Fruit fly (Drosophila melanogaster) ovary, adult (tissue): ENCODE measurements around the gene CG32681.

ENCODE experiments used
- CG17801 ChIP-seq: fragments of 200-800 bp; optimal IDR thresholded peaks from 2 replicates; lab custom pipeline; 2019; ENCODE audit warnings: missing biosample characterization, mild to moderate bottlenecking, missing genetic modification characterization, moderate library complexity; ENCODE audit not compliant: partially characterized antibody

The CG32681 gene

DNA sequence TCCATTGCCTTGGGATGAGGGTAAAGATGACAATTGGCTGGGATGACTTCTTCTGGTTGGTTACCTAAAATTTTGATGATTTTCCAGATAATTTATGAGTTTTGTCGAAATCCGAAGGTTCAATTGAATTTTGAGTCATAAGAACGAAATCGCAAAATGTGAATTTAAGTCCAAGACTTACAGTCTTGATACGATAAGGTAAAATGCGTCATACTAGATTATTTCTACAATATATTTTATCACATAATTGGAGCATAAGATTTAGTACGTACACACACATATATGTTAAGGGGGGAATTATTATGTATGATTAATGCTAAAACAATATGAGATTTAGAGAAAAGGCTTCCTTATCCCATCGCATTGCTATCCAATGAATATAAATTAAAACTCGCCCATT is at the start of gene CG32681:
CG32681 (minus strand) TSS at position 101 of the 400 bp plus-strand sequence.
- TF ChIP-seq CG17801, result no peak

DNA sequence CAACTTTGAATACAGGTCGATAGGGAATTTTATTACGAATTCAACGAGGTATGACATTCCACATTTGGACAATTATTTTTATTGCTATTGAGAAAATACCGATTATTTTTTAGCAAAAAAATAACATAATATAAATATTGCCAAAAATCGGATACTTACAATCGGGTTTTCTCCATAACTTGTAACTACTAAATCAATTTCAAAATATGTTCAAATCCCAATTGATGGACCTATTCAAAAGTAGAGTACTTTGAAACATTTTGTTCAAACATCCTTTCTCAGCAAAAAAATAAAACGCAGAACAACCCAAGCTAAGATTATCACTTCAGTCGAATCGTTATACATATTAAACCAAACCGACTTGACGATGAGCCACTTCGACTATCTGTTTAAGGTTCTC is 36.0 kb upstream of the CG32681 start, which contains the start of gene RabX2:
RabX2 (plus strand) TSS at position 301 of the 400 bp plus-strand sequence.
- no peak for TF ChIP-seq CG17801

DNA sequence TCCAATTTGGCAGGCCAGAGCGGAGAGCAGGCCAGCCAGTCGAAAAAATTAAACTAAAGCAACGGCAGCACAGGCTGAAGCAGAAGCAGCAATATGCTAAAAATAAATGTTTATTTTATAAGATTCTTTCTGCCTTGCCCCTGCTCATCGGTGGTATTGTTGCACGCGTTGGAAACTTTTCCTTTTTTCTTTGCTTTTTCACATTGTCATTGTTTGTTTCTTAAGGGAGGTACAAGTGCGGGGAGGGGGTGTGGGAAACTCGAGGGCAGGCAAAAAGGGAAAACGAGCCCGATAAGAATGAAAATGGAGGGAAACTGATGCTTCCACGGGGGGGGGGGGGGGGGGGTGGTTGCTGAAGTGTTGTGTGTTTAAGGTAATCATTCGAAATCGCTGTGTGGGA is 17.8 kb upstream of the CG32681 start:
- TF ChIP-seq CG17801, result no peak

DNA sequence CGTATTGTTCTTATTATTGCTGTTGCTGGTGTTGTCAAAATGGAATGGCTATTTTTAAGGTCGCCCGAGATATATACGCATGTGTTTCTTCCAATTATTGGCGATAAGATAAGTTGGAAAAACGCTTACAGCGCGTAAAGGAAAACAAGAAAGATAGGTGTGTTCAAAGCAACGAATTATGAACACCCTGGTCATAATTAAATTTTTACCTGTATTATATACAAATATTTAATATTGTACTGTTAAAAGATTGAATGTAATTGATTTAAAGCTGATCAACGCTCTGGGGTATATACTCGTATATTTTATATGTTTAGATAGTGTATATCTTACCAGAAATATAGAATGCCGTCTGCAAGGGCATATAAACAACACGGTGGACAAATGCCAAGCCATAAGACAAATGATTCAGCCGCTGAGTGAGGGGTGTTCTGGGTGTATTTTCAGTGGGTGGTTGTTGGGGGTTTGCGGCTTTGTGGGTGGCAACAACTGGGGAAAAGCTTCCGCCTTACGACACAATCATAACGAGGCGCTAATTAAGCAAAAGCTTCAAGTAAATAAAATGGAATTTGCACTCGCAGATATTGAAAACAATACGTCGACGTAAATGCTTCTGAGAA is 16.5 kb upstream of the CG32681 start:
- TF ChIP-seq CG17801, result no peak

DNA sequence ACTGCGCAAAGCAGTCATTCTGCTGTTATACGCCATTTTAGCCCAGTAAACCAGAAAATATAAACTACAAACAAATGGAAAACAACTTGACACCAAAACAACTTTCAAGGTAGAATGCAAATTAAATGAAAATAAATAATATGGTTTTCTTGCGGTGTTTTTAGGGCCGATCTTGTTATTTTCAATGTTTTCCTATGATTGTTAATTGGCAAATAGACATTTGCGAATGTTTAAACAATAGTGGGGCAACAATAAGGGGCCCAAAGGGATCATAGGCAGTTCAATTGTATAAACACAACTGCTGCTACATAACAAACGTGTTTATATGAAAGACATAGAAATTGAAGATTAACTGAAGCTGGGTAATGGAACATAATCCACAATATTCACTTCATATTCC is 15.7 kb upstream of the CG32681 start:
- TF ChIP-seq CG17801, result no peak

DNA sequence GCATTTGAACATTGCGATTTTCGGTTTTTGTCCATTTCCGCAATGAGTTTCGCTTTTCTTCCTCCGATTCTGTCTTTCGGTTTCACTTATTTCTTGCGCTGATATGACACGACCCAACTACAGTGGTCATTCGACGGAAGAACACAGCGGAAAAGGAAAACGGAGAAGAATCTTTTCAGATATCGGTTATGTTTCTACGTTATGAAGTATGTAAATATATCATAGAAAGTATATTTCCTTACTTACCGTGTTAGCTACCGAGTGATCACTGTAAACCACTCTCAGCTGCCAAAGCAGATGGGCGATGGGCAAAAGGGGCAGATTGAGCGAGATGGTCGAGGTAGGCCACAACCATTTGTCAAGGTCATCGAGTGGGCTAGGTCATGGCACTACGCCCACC is 6.5 kb upstream of the CG32681 start:
- no peak for TF ChIP-seq CG17801

DNA sequence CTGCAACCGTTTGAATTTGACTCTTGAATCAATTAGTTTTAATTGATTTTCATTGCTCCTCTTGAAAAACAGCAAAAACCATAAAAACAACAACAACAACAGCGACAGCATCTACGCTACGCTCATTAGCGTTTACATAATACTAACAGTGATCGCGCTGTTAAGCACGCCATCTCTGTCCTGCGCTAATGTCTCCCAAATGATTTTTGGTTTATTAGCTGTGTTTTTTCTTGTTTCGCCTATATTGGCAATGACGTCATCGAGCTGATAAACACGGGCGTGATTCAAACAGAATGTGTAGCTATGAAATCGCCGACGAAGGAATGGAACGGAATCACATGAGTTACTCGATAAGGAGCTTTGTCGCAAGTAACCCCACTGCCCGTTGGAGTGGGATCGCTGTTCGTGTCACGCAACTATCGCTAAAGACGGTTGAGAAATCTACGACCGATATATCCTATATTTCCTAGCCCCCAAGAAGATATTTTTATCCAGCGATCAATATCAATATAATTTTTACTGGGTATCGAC is 5.7 kb upstream of the CG32681 start:
- no peak for TF ChIP-seq CG17801

DNA sequence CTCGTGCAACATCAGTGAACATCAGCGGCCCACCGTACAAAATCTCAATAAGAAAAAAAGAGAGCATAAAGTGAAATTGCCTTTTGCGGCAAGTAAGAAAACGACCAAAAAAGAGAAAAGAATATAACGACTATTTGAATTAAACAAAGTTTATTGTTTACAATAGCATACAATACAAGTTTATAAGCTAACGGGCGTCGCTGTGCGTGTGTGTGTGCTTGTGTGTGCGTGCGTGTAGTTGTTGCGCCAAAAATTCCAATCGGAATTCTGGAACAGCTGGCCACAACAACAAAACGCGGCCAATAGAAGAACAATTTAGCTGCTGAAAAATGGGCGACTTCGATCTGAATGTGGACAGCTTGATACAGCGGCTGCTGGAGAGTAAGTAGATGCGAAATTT is 5.0 kb upstream of the CG32681 start:
- no peak for TF ChIP-seq CG17801

DNA sequence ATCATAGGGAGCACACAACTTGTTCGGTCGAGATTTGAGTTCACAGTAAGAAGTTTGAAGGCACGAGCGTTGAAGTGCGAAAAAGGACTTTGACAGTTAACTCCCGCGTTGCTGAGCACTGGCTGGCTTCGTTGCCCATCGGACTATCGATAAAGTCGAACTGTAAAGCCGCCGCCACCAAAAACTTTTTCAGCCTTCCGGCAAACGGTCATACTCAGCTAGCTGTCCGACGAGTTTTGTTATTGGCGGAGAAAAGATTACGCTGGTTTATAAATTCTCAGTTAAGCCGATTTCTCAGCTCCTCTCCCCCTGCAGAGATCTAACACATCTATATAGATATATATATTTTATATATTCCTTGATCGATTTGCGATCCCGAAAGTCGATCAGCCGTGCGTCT is 4.6 kb upstream of the CG32681 start, which contains the start of the genes Psf3 and flw:
Psf3 (minus strand) TSS at position 105 of the 400 bp plus-strand sequence.
flw (plus strand) TSS at position 204 of the 400 bp plus-strand sequence.
- TF ChIP-seq CG17801, result no peak

DNA sequence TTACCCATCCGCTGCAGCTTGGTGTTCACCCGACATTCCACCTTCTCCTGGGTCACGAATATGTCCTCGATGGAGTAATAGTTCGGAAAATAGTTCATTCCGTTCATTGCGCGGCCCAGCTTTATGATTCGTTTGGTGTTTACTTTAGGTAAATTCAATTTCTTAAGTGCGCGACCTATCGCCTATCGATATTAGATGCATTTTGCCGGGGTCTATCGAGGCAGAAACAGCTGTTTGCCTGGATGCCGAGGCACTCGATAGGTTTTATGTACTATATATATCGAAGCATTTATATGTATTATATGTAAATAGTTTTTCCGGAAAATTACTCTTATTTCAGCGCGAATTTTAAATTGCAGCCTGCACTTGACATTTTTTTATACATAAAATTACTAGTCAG is 3.8 kb upstream of the CG32681 start:
- TF ChIP-seq CG17801, result no peak

DNA sequence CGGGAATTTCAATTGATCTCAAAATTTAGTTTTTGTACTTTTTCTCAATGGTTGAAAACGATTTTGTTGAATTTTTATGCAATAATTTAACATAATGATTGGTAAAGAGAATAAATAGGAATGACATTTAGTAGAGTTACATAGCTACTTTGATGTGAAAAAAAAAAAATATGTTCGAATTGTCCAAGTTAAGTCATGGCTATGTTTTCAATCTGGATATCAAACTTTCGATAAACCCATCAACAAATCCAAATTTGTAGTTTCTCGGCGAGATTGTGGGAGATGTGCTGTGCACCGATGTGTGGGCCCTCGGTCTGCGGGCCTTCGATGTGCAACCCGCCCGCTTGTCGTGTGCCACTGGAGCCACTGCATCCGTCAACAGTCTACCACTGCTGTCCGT is 5.9 kb downstream of the CG32681 start, which contains the start of the genes CG32686 and CG2898:
CG32686 (minus strand) TSS at position 101 of the 400 bp plus-strand sequence.
CG2898 (plus strand) TSS at position 159 of the 400 bp plus-strand sequence.
- no peak for TF ChIP-seq CG17801

DNA sequence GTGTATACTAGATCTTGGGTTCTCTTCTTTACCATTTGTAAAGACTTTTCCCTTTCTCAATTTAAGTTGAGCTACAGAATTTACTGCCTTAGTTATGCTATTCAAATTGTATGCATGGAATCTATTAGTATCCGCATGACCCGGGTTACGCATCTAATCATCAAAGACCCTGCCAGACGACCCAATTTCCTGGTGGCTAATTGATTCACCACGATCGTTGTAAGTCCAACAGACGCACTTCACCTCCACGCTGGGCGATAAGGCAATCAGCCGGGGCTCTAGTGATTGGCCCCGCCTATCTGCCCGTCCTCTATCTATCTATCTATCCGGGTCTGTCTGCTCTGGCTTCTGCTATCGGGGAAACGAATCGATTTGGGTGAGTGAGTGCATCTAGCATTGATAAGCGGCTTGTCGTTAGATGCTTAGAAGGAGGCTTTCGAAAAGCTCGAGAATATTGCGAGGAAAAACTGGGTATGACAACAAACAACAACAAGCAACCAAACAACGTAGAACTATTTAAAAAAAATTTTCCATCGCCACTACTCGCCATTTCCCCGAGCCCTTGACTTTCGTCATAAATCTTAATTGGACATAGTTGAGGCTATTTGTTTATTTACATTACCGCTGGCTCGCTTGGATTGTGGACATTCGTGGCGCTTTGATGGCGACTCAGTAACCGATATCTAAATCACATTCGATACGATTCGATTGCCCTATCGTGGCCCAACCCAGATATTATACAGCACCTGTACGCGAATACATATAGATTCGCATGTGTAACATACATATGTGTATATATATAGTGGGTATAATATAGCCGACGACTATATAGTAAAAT is 10.7 kb downstream of the CG32681 start:
- no peak for TF ChIP-seq CG17801

DNA sequence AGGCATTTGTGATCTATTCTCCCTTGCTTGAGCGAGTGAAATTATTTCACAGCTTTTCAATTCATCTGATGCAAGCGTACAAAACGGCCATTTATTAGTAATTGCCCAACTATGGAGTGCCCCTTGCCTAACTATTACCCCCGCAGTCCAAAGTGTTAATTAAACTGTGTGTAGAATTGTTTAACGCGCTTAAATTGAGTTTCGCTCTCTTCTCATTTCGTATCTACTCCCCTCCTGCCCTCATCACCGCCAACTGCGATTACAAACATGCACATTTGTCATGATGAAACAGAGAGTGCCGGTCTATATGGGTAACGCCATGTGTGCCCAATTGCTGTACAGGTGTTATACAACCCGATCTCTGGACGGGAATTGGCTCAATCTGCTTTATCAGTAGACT is 11.4 kb downstream of the CG32681 start:
- TF ChIP-seq CG17801, result no peak

DNA sequence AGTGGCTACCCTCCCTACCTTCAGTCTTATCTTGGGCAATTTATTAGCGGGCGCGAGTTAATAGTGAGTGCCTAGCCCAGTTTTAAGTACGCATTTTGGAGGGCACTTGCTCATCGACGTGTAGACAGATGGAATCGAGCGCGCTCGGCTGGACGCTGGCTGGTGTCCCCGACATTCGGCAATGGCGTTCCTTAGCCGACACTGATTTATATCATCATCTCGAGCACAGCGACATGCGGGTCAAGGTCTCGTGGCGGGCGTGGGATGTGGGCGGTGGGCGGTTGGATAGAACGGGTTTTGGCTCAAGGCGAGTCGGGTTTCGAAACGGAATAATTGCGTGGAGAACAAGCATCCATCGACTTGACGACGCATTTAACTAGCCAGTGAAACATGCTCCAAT is 11.8 kb downstream of the CG32681 start:
- TF ChIP-seq CG17801, result no peak

DNA sequence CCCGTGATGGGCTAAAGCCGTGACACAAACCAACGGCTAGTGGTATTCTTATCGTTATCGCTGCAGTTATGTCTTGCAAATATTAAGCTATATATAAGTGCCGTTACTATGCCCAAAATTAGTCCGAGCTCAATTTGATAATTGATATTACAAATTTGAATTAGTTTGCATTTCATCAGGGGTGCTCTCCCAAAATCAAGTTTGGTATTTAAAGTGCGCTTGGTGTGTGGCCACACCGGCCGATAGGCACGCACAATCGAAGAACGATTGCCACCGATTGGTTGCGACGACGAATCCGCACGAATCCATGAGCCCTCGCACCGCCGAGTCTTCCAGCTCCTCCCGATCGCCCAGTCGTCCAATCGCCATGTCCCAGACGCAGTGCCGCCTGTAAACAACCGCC is 13.3 kb downstream of the CG32681 start, which contains the start of gene CG17841:
CG17841 (plus strand) TSS at position 252 of the 403 bp plus-strand sequence.
- peak; percentile 13 for TF ChIP-seq CG17801

DNA sequence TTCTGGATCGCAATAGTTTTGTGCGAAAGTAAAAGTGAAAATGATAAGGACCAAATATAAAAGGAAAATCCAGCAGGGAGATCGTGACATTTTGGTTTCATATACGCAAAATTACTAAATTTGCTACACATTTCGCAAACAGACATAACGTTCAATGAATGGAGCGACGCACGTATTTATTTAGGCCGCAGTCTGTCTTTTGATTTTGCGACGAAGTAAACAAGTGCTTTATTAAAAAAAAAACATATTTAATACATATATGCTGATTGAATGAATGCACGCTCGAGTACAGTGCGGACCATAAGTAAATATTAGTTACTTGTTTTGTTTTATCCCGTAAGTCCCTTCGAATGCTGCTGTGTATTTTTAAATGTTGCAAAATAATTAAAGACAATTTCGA is 13.8 kb downstream of the CG32681 start, which contains the start of gene CG32679:
CG32679 (minus strand) TSS at position 101 of the 400 bp plus-strand sequence.
- TF ChIP-seq CG17801, result no peak

DNA sequence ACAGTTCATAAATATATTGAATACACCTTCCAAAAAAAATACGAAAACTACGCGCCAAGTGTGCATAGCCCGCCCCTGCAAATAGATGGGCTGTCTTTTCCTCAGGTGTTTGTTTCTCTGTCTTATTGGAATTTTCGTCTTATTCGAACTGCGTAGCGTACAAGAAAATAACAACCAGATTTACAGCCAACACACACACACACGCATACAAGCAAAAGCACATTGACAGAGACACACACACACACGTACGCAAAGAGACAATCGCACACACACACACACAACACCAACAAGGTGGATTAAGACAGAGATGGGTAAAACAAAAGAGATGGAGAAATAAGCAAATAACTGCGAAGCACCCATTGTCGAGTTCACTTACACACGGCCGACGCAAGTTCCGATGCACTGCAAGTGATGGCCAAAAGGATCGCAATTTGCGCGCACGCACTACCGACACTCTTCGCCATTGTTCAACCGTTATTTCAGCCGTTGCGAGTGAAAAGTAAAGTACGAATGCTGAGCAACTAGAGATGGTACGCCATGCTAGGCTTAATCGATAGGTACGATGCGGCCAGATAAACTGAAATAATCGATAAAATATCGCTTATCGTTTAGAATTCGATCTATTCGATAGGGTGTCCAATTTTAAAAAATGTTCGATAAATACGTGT is 15.3 kb downstream of the CG32681 start:
- TF ChIP-seq CG17801, result peak; percentile 76
